Fruit fly (Drosophila melanogaster) whole organism, prepupa: ENCODE data around the gene CG1503.
A peak's percentile ranks its signal among the peaks of the same experiment; 100 is the strongest.

Source experiments
- CG10631 ChIP-seq: fragments of 200-800 bp; sonication (Bioruptor generic); optimal IDR thresholded peaks from 2 replicates; lab custom pipeline; 2016; ENCODE audit warnings: missing biosample characterization, missing genetic modification characterization
- CG10669 ChIP-seq: fragments of 200-800 bp; sonication (Bioruptor generic); optimal IDR thresholded peaks from 3 replicates; lab custom pipeline; 2018; ENCODE audit warnings: missing biosample characterization, mild to moderate bottlenecking, missing genetic modification characterization, moderate library complexity
- CG11294 ChIP-seq: fragments of 200-800 bp; sonication (Bioruptor generic); IDR thresholded peaks from 2 replicates; pipeline ENCODE4 v1.3.6; 2022; ENCODE audit warnings: missing biosample characterization, missing genetic modification characterization
- CG11762 ChIP-seq: fragments of 200-800 bp; sonication (Bioruptor generic); optimal IDR thresholded peaks from 3 replicates; lab custom pipeline; 2016; ENCODE audit warnings: missing biosample characterization, missing genetic modification characterization; ENCODE audit not compliant: insufficient read depth
- CG11902 ChIP-seq: fragments of 200-800 bp; sonication (Bioruptor generic); optimal IDR thresholded peaks from 3 replicates; lab custom pipeline; 2016; ENCODE audit warnings: missing biosample characterization, missing genetic modification characterization
- CG15336 ChIP-seq: fragments of 200-800 bp; sonication (Bioruptor generic); IDR thresholded peaks from 2 replicates; pipeline ENCODE4 v1.3.6; 2022; ENCODE audit warnings: missing biosample characterization, missing genetic modification characterization
- CG1621 ChIP-seq: fragments of 200-800 bp; sonication (Bioruptor generic); optimal IDR thresholded peaks from 3 replicates; lab custom pipeline; 2018; ENCODE audit warnings: missing biosample characterization, mild to moderate bottlenecking, missing genetic modification characterization
- CG16779 ChIP-seq: fragments of 200-800 bp; sonication (Bioruptor generic); optimal IDR thresholded peaks from 3 replicates; lab custom pipeline; 2017; ENCODE audit warnings: missing biosample characterization, mild to moderate bottlenecking, missing genetic modification characterization
- CG3032 ChIP-seq: fragments of 200-800 bp; optimal IDR thresholded peaks from 2 replicates; lab custom pipeline; 2019; ENCODE audit warnings: missing biosample characterization, mild to moderate bottlenecking, missing genetic modification characterization, moderate library complexity
- CG31627 ChIP-seq: fragments of 200-800 bp; sonication (Bioruptor generic); optimal IDR thresholded peaks from 3 replicates; lab custom pipeline; 2016; ENCODE audit warnings: missing biosample characterization, missing genetic modification characterization
- CG32006 ChIP-seq: fragments of 200-800 bp; sonication (Bioruptor generic); optimal IDR thresholded peaks from 3 replicates; lab custom pipeline; 2017; ENCODE audit warnings: missing biosample characterization, mild to moderate bottlenecking, missing genetic modification characterization
- CG34406 ChIP-seq: fragments of 200-800 bp; sonication (Bioruptor generic); optimal IDR thresholded peaks from 3 replicates; lab custom pipeline; 2016; ENCODE audit warnings: missing biosample characterization, missing genetic modification characterization
- CG3919 ChIP-seq: fragments of 200-800 bp; sonication (Bioruptor generic); optimal IDR thresholded peaks from 3 replicates; lab custom pipeline; 2016; ENCODE audit warnings: missing biosample characterization, missing genetic modification characterization
- CG6163 ChIP-seq: fragments of 200-800 bp; sonication (Bioruptor generic); IDR thresholded peaks from 3 replicates; pipeline ENCODE4 v1.3.6; 2022; ENCODE audit warnings: missing biosample characterization, missing genetic modification characterization
- CG6276 ChIP-seq: fragments of 200-800 bp; sonication (Bioruptor generic); optimal IDR thresholded peaks from 2 replicates; lab custom pipeline; 2017; ENCODE audit warnings: missing biosample characterization, mild to moderate bottlenecking, missing genetic modification characterization
- CG6792 ChIP-seq: fragments of 200-800 bp; sonication (Bioruptor generic); optimal IDR thresholded peaks from 3 replicates; lab custom pipeline; 2016; ENCODE audit warnings: missing biosample characterization, missing genetic modification characterization
- CG6808 ChIP-seq: fragments of 200-800 bp; sonication (Bioruptor generic); optimal IDR thresholded peaks from 3 replicates; lab custom pipeline; 2017; ENCODE audit warnings: missing biosample characterization, missing genetic modification characterization, mild to moderate bottlenecking, moderate library complexity, missing genetic modification reagents
- CG6854 ChIP-seq: fragments of 200-800 bp; sonication (Bioruptor generic); optimal IDR thresholded peaks from 2 replicates; lab custom pipeline; 2017; ENCODE audit warnings: missing biosample characterization, mild to moderate bottlenecking, missing genetic modification characterization
- CG7368 ChIP-seq: fragments of 200-800 bp; sonication (Bioruptor generic); optimal IDR thresholded peaks from 3 replicates; lab custom pipeline; 2016; ENCODE audit warnings: missing biosample characterization, missing genetic modification characterization
- CG8319 ChIP-seq: fragments of 200-800 bp; sonication (Bioruptor generic); optimal IDR thresholded peaks from 3 replicates; lab custom pipeline; 2016; ENCODE audit warnings: missing biosample characterization, missing genetic modification characterization
- CG8632 ChIP-seq: fragments of 200-800 bp; sonication (Bioruptor generic); optimal IDR thresholded peaks from 3 replicates; lab custom pipeline; 2016; ENCODE audit warnings: missing biosample characterization, missing genetic modification characterization
- CG9139 ChIP-seq: fragments of 200-800 bp; sonication (Bioruptor generic); optimal IDR thresholded peaks from 3 replicates; lab custom pipeline; 2017; ENCODE audit warnings: missing biosample characterization, mild to moderate bottlenecking, missing genetic modification characterization
- Eip75B ChIP-seq: fragments of 200-800 bp; sonication (Bioruptor generic); optimal IDR thresholded peaks from 3 replicates; lab custom pipeline; 2016; ENCODE audit warnings: missing biosample characterization, missing genetic modification characterization
- Eip78C ChIP-seq: fragments of 200-800 bp; sonication (Bioruptor generic); peaks from one replicate; lab custom pipeline; 2016; ENCODE audit warnings: missing biosample characterization, missing genetic modification characterization
- Eip93F ChIP-seq: fragments of 200-800 bp; sonication (Bioruptor generic); optimal IDR thresholded peaks from 2 replicates; lab custom pipeline; 2016; ENCODE audit warnings: missing biosample characterization, mild to moderate bottlenecking, missing genetic modification characterization
- Ets21C ChIP-seq: fragments of 200-800 bp; sonication (Bioruptor generic); optimal IDR thresholded peaks from 3 replicates; lab custom pipeline; 2016; ENCODE audit warnings: missing biosample characterization, missing genetic modification characterization
- Ets96B ChIP-seq: fragments of 200-800 bp; optimal IDR thresholded peaks from 2 replicates; lab custom pipeline; 2019; ENCODE audit warnings: missing biosample characterization, mild to moderate bottlenecking, missing genetic modification characterization, moderate library complexity
- Gug ChIP-seq: fragments of 200-800 bp; sonication (Bioruptor generic); IDR thresholded peaks from 2 replicates; pipeline ENCODE4 v1.3.6; 2022; ENCODE audit warnings: missing biosample characterization, missing genetic modification characterization
- Hr38 ChIP-seq: sonication (Bioruptor generic); optimal IDR thresholded peaks from 2 replicates; lab custom pipeline; 2016; ENCODE audit warnings: missing biosample characterization, missing genetic modification characterization
- Hr39 ChIP-seq: fragments of 200-800 bp; sonication (Bioruptor generic); optimal IDR thresholded peaks from 2 replicates; lab custom pipeline; 2016; ENCODE audit warnings: missing biosample characterization, missing genetic modification characterization
- Hr4 ChIP-seq: fragments of 200-800 bp; sonication (Bioruptor generic); optimal IDR thresholded peaks from 3 replicates; lab custom pipeline; 2016; ENCODE audit warnings: missing biosample characterization, missing genetic modification characterization
- Met ChIP-seq: fragments of 200-800 bp; sonication (Bioruptor generic); optimal IDR thresholded peaks from 3 replicates; lab custom pipeline; 2016; ENCODE audit warnings: missing biosample characterization, missing genetic modification characterization
- OdsH ChIP-seq: fragments of 200-800 bp; sonication (Bioruptor generic); optimal IDR thresholded peaks from 3 replicates; lab custom pipeline; 2016; ENCODE audit warnings: missing biosample characterization, missing genetic modification characterization
- Sox14 ChIP-seq: fragments of 200-800 bp; sonication (Bioruptor generic); optimal IDR thresholded peaks from 3 replicates; lab custom pipeline; 2016; ENCODE audit warnings: missing biosample characterization, missing genetic modification characterization
- Sox15 ChIP-seq: fragments of 200-800 bp; sonication (Bioruptor generic); optimal IDR thresholded peaks from 3 replicates; lab custom pipeline; 2016; ENCODE audit warnings: missing biosample characterization, missing genetic modification characterization
- achi ChIP-seq: fragments of 200-800 bp; sonication (Bioruptor generic); optimal IDR thresholded peaks from 3 replicates; lab custom pipeline; 2016; ENCODE audit warnings: missing biosample characterization, missing genetic modification characterization
- acj6 ChIP-seq: fragments of 200-800 bp; sonication (Bioruptor generic); optimal IDR thresholded peaks from 3 replicates; lab custom pipeline; 2016; ENCODE audit warnings: missing biosample characterization, missing genetic modification characterization
- cyc ChIP-seq: fragments of 200-800 bp; sonication (Bioruptor generic); optimal IDR thresholded peaks from 3 replicates; lab custom pipeline; 2016; ENCODE audit warnings: missing biosample characterization, missing genetic modification characterization
- dac ChIP-seq: fragments of 200-800 bp; sonication (Bioruptor generic); optimal IDR thresholded peaks from 2 replicates; lab custom pipeline; 2017; ENCODE audit warnings: missing biosample characterization, mild to moderate bottlenecking, missing genetic modification characterization
- dsx ChIP-seq: fragments of 200-800 bp; optimal IDR thresholded peaks from 3 replicates; lab custom pipeline; 2019; ENCODE audit warnings: missing biosample characterization, mild to moderate bottlenecking, missing genetic modification characterization, moderate library complexity; ENCODE audit not compliant: poor library complexity, severe bottlenecking
- eg ChIP-seq: fragments of 200-800 bp; sonication (Bioruptor generic); IDR thresholded peaks from 3 replicates; pipeline ENCODE4 v1.3.6; 2022; ENCODE audit warnings: missing biosample characterization, missing genetic modification characterization
- fd85E ChIP-seq: fragments of 200-800 bp; sonication (Bioruptor generic); optimal IDR thresholded peaks from 3 replicates; lab custom pipeline; 2016; ENCODE audit warnings: missing biosample characterization, missing genetic modification characterization
- fkh ChIP-seq: fragments of 200-800 bp; sonication (Bioruptor generic); optimal IDR thresholded peaks from 3 replicates; lab custom pipeline; 2017; ENCODE audit warnings: missing biosample characterization, mild to moderate bottlenecking, missing genetic modification characterization, moderate library complexity
- lz ChIP-seq: fragments of 200-800 bp; sonication (Bioruptor generic); optimal IDR thresholded peaks from 3 replicates; lab custom pipeline; 2016; ENCODE audit warnings: missing biosample characterization, missing genetic modification characterization
- net ChIP-seq: fragments of 200-800 bp; sonication (Bioruptor generic); optimal IDR thresholded peaks from 3 replicates; lab custom pipeline; 2016; ENCODE audit warnings: missing biosample characterization, missing genetic modification characterization
- pdm3 ChIP-seq: fragments of 200-800 bp; sonication (Bioruptor generic); optimal IDR thresholded peaks from 3 replicates; lab custom pipeline; 2016; ENCODE audit warnings: missing biosample characterization, missing genetic modification characterization
- salr ChIP-seq, 2 experiments: fragments of 200-800 bp; sonication (Bioruptor generic); optimal IDR thresholded peaks; 3 replicates each; lab custom pipeline; 2016 to 2018; ENCODE audit warnings: missing biosample characterization in 2 of 2, missing genetic modification characterization in 2 of 2, mild to moderate bottlenecking in 1 of 2
- spab ChIP-seq: fragments of 200-800 bp; sonication (Bioruptor generic); optimal IDR thresholded peaks from 2 replicates; lab custom pipeline; 2017; ENCODE audit warnings: missing biosample characterization, mild to moderate bottlenecking, missing genetic modification characterization, missing genetic modification reagents
- ss ChIP-seq, 2 experiments: fragments of 200-800 bp; sonication (Bioruptor generic); optimal IDR thresholded peaks; 2 replicates in 1 of 2; 3 replicates in 1 of 2; lab custom pipeline; 2017 to 2018; ENCODE audit warnings: mild to moderate bottlenecking in 2 of 2, missing biosample characterization in 2 of 2, missing genetic modification characterization in 2 of 2, moderate library complexity in 1 of 2
- svp ChIP-seq: fragments of 200-800 bp; sonication (Bioruptor generic); peaks from one replicate; lab custom pipeline; 2016; ENCODE audit warnings: missing biosample characterization, missing genetic modification characterization
- topi ChIP-seq: fragments of 200-800 bp; sonication (Bioruptor generic); optimal IDR thresholded peaks from 3 replicates; lab custom pipeline; 2016; ENCODE audit warnings: missing biosample characterization, missing genetic modification characterization
- vri ChIP-seq: fragments of 200-800 bp; sonication (Bioruptor generic); optimal IDR thresholded peaks from 3 replicates; lab custom pipeline; 2016; ENCODE audit warnings: missing biosample characterization, mild to moderate bottlenecking, missing genetic modification characterization

CG1503 gene

dm6 chrX:21124176-21124575 is 18.0 kb upstream of the CG1503 start:
- no peak for TF ChIP-seq Hr38 (GFP tag; lab: Kevin White, UChicago)
- TF ChIP-seq Eip93F (GFP tag; lab: Kevin White, UChicago): peak; percentile 46
- TF ChIP-seq ss (GFP tag; optimal IDR thresholded peaks at IDR 0.05; lab: Kevin White, UChicago): peak; percentile 22 to 72
- peak; percentile 82 for TF ChIP-seq CG6163 (GFP tag; lab: Robert Waterston, UW)
- peak; percentile 60 for TF ChIP-seq Hr4 (GFP tag; lab: Kevin White, UChicago)
- TF ChIP-seq cyc (GFP tag; lab: Kevin White, UChicago): peak; percentile 82
- TF ChIP-seq Ets96B (tag; lab: Kevin White, UChicago): peak; percentile 62
- TF ChIP-seq CG8319 (GFP tag; lab: Kevin White, UChicago): peak; percentile 76
- TF ChIP-seq fkh (GFP tag; lab: Kevin White, UChicago): no peak
- TF ChIP-seq CG11902 (GFP tag; lab: Kevin White, UChicago): peak; percentile 77
- TF ChIP-seq CG6808 (GFP tag; lab: Kevin White, UChicago): peak; percentile 61
- peak; percentile 54 for TF ChIP-seq fd85E
- TF ChIP-seq vri (GFP tag; lab: Kevin White, UChicago): peak; percentile 76
- TF ChIP-seq CG11762 (GFP tag; lab: Kevin White, UChicago): peak; percentile 72
- peak; percentile 49 for TF ChIP-seq CG6854 (GFP tag; lab: Kevin White, UChicago)
- TF ChIP-seq dsx: peak; percentile 54
- peak; percentile 81 for TF ChIP-seq Hr39 (GFP tag; lab: Kevin White, UChicago)
- peak; percentile 94 for TF ChIP-seq Eip78C (GFP tag; lab: Kevin White, UChicago)
- peak; percentile 72 for TF ChIP-seq acj6 (GFP tag; lab: Kevin White, UChicago)
- peak; percentile 85 for TF ChIP-seq CG34406
- TF ChIP-seq CG6276: peak; percentile 66
- peak; percentile 77 for TF ChIP-seq CG10631 (GFP tag; lab: Kevin White, UChicago)
- peak; percentile 39 for TF ChIP-seq dac (GFP tag; lab: Kevin White, UChicago)
- peak; percentile 74 for TF ChIP-seq Ets21C (GFP tag; lab: Kevin White, UChicago)
- TF ChIP-seq OdsH: peak; percentile 86
- TF ChIP-seq CG32006 (GFP tag; lab: Kevin White, UChicago): peak; percentile 74
- TF ChIP-seq CG11294 (GFP tag; lab: Robert Waterston, UW): peak; percentile 19; the same call in 1 of the 2 replicates
- peak; percentile 80 for TF ChIP-seq eg (GFP tag; lab: Robert Waterston, UW)
- TF ChIP-seq lz (GFP tag; lab: Kevin White, UChicago): peak; percentile 89
- TF ChIP-seq svp (GFP tag; lab: Kevin White, UChicago): peak; percentile 94
- peak; percentile 80 for TF ChIP-seq net (GFP tag; lab: Kevin White, UChicago)
- peak; percentile 81 for TF ChIP-seq Eip75B (GFP tag; lab: Kevin White, UChicago)
- TF ChIP-seq pdm3 (GFP tag; lab: Kevin White, UChicago): peak; percentile 83
- peak; percentile 48 for TF ChIP-seq spab
- peak; percentile 69 for TF ChIP-seq CG10669 (GFP tag; lab: Kevin White, UChicago)
- peak; percentile 88 for TF ChIP-seq CG6792 (GFP tag; lab: Kevin White, UChicago)
- TF ChIP-seq salr (GFP tag; optimal IDR thresholded peaks at IDR 0.05; lab: Kevin White, UChicago): peak; percentile 1 to 23
- TF ChIP-seq Sox15 (GFP tag; lab: Kevin White, UChicago): peak; percentile 81
- peak; percentile 80 for TF ChIP-seq CG15336
- peak; percentile 83 for TF ChIP-seq CG31627 (GFP tag; lab: Kevin White, UChicago)
- no peak for TF ChIP-seq CG16779 (tag; lab: Kevin White, UChicago)
- peak; percentile 86 for TF ChIP-seq Met (GFP tag; lab: Kevin White, UChicago)
- TF ChIP-seq CG8632 (GFP tag; lab: Kevin White, UChicago): peak; percentile 87
- peak; percentile 72 for TF ChIP-seq Sox14
- TF ChIP-seq CG9139 (GFP tag; lab: Kevin White, UChicago): no peak
- peak; percentile 82 for TF ChIP-seq CG3919 (GFP tag; lab: Kevin White, UChicago)
- peak; percentile 30 for TF ChIP-seq CG1621 (tag; lab: Kevin White, UChicago)
- peak; percentile 81 for TF ChIP-seq CG7368 (GFP tag; lab: Kevin White, UChicago)
- peak; percentile 82 for TF ChIP-seq achi (GFP tag; lab: Kevin White, UChicago)
- peak; percentile 90 for TF ChIP-seq topi (GFP tag; lab: Kevin White, UChicago)
- TF ChIP-seq Gug (GFP tag; lab: Robert Waterston, UW): peak; percentile 52
- TF ChIP-seq CG3032 (tag; lab: Kevin White, UChicago): peak; percentile 74
